Fruit fly (Drosophila melanogaster) whole organism, embryonic: ENCODE data around the gene ato.

ENCODE experiments used
- B-H1 ChIP-seq: fragments of 200-800 bp; sonication (Bioruptor generic); IDR thresholded peaks from 3 replicates; pipeline ENCODE4 v1.3.6; 2022; ENCODE audit warnings: missing biosample characterization, missing genetic modification characterization
- CG12299 ChIP-seq: fragments of 200-800 bp; sonication (Bioruptor generic); optimal IDR thresholded peaks from 2 replicates; lab custom pipeline; 2018; ENCODE audit warnings: missing biosample characterization, mild to moderate bottlenecking, missing genetic modification characterization
- CG1233 ChIP-seq: fragments of 200-800 bp; sonication (Bioruptor generic); optimal IDR thresholded peaks from 4 replicates; lab custom pipeline; 2018; ENCODE audit warnings: missing biosample characterization, mild to moderate bottlenecking, missing genetic modification characterization
- CG15479 ChIP-seq: fragments of 200-800 bp; sonication (Bioruptor generic); optimal IDR thresholded peaks from 3 replicates; lab custom pipeline; 2019; ENCODE audit warnings: missing biosample characterization, mild to moderate bottlenecking, missing genetic modification characterization, moderate library complexity
- CG1602 ChIP-seq: fragments of 200-800 bp; sonication (Bioruptor generic); optimal IDR thresholded peaks from 3 replicates; lab custom pipeline; 2016; ENCODE audit warnings: missing biosample characterization, missing genetic modification characterization
- CG1603 ChIP-seq: fragments of 200-800 bp; sonication (Bioruptor generic); optimal IDR thresholded peaks from 2 replicates; lab custom pipeline; 2019; ENCODE audit warnings: missing biosample characterization, mild to moderate bottlenecking, missing genetic modification characterization, moderate library complexity
- CG17186 ChIP-seq: fragments of 200-800 bp; sonication (Bioruptor generic); optimal IDR thresholded peaks from 3 replicates; lab custom pipeline; 2017; ENCODE audit warnings: missing biosample characterization, missing genetic modification reagents, missing genetic modification characterization
- CG17359 ChIP-seq: fragments of 200-800 bp; sonication (Bioruptor generic); optimal IDR thresholded peaks from 3 replicates; lab custom pipeline; 2018; ENCODE audit warnings: missing biosample characterization, mild to moderate bottlenecking, missing genetic modification characterization, moderate library complexity
- CG17385 ChIP-seq: fragments of 200-800 bp; sonication (Bioruptor generic); optimal IDR thresholded peaks from 3 replicates; lab custom pipeline; 2018; ENCODE audit warnings: missing biosample characterization, mild to moderate bottlenecking, missing genetic modification characterization
- CG2116 ChIP-seq: fragments of 200-800 bp; sonication (Bioruptor generic); optimal IDR thresholded peaks from 3 replicates; lab custom pipeline; 2018; ENCODE audit warnings: missing biosample characterization, mild to moderate bottlenecking, missing genetic modification characterization
- CG2202 ChIP-seq: fragments of 200-800 bp; sonication (Bioruptor generic); optimal IDR thresholded peaks from 2 replicates; lab custom pipeline; 2018; ENCODE audit warnings: missing biosample characterization, mild to moderate bottlenecking, missing genetic modification characterization
- CG2678 ChIP-seq: fragments of 200-800 bp; sonication (Bioruptor generic); optimal IDR thresholded peaks from 3 replicates; lab custom pipeline; 2019; ENCODE audit warnings: missing biosample characterization, mild to moderate bottlenecking, missing genetic modification characterization, moderate library complexity
- CG30020 ChIP-seq: fragments of 200-800 bp; optimal IDR thresholded peaks from 2 replicates; lab custom pipeline; 2019; ENCODE audit warnings: missing biosample characterization, mild to moderate bottlenecking, missing genetic modification characterization, moderate library complexity
- CG31388 ChIP-seq: fragments of 200-800 bp; sonication (Bioruptor generic); optimal IDR thresholded peaks from 2 replicates; lab custom pipeline; 2016; ENCODE audit warnings: missing biosample characterization, missing genetic modification characterization
- CG3407 ChIP-seq: fragments of 200-800 bp; sonication (Bioruptor generic); optimal IDR thresholded peaks from 2 replicates; lab custom pipeline; 2018; ENCODE audit warnings: missing biosample characterization, mild to moderate bottlenecking, missing genetic modification characterization
- CG34224 ChIP-seq: fragments of 200-800 bp; sonication (Bioruptor generic); IDR thresholded peaks from 3 replicates; pipeline ENCODE4 v1.3.6; 2022; ENCODE audit warnings: missing biosample characterization, missing genetic modification characterization; ENCODE audit not compliant: partially characterized antibody
- CG3726 ChIP-seq: fragments of 200-800 bp; sonication (Bioruptor generic); IDR thresholded peaks from 3 replicates; pipeline ENCODE4, ENCODE4 v1.3.6; 2022; ENCODE audit warnings: missing biosample characterization, missing genetic modification characterization
- CG8281 ChIP-seq: fragments of 200-800 bp; sonication (Bioruptor generic); optimal IDR thresholded peaks from 2 replicates; lab custom pipeline; 2018; ENCODE audit warnings: missing biosample characterization, mild to moderate bottlenecking, missing genetic modification characterization, moderate library complexity
- CG8359 ChIP-seq: fragments of 200-800 bp; sonication (Bioruptor generic); optimal IDR thresholded peaks from 2 replicates; lab custom pipeline; 2017; ENCODE audit warnings: missing biosample characterization, mild to moderate bottlenecking, missing genetic modification characterization, borderline replicate concordance
- CG8388 ChIP-seq: fragments of 200-800 bp; sonication (Bioruptor generic); optimal IDR thresholded peaks from 2 replicates; lab custom pipeline; 2019; ENCODE audit warnings: missing biosample characterization, mild to moderate bottlenecking, missing genetic modification characterization, moderate library complexity
- CG8765 ChIP-seq: fragments of 200-800 bp; sonication (Bioruptor generic); IDR thresholded peaks from 2 replicates; pipeline ENCODE4 v1.3.6; 2022; ENCODE audit warnings: missing biosample characterization, missing genetic modification characterization
- CG8944 ChIP-seq: fragments of 200-800 bp; sonication (Bioruptor generic); optimal IDR thresholded peaks from 3 replicates; lab custom pipeline; 2016; ENCODE audit warnings: missing biosample characterization, missing genetic modification characterization
- CG9437 ChIP-seq: fragments of 200-800 bp; sonication (Bioruptor generic); optimal IDR thresholded peaks from 2 replicates; lab custom pipeline; 2018; ENCODE audit warnings: missing biosample characterization, mild to moderate bottlenecking, missing genetic modification characterization
- CG9817 ChIP-seq: fragments of 200-800 bp; sonication (Bioruptor generic); optimal IDR thresholded peaks from 2 replicates; lab custom pipeline; 2018; ENCODE audit warnings: missing biosample characterization, mild to moderate bottlenecking, missing genetic modification characterization, moderate library complexity
- CTCF ChIP-seq: fragments of 200-800 bp; sonication (Bioruptor generic); optimal IDR thresholded peaks from 2 replicates; lab custom pipeline; 2017; ENCODE audit warnings: missing biosample characterization, mild to moderate bottlenecking, missing genetic modification characterization, moderate library complexity
- D ChIP-seq, 2 experiments: fragments of 200-800 bp in 1 of 2; fragments of >200 bp in 1 of 2; sonication (Bioruptor generic) in 1 of 2; optimal IDR thresholded peaks; 2 replicates in 1 of 2; 3 replicates in 1 of 2; lab custom pipeline; 2017; ENCODE audit warnings: mild to moderate bottlenecking in 1 of 2, missing biosample characterization in 1 of 2, missing genetic modification characterization in 1 of 2, missing genetic modification reagents in 1 of 2
- Dref ChIP-seq: fragments of 200-800 bp; sonication (Bioruptor generic); IDR thresholded peaks from 2 replicates; pipeline ENCODE4 v1.3.6; 2022; ENCODE audit warnings: missing biosample characterization, missing genetic modification characterization
- HmgD ChIP-seq: fragments of 200-800 bp; sonication (Bioruptor generic); optimal IDR thresholded peaks from 3 replicates; lab custom pipeline; 2016; ENCODE audit warnings: missing biosample characterization, missing genetic modification characterization
- Lhr ChIP-seq: fragments of 200-800 bp; sonication (Bioruptor generic); optimal IDR thresholded peaks from 3 replicates; lab custom pipeline; 2017; ENCODE audit warnings: mild to moderate bottlenecking, missing biosample characterization, missing genetic modification reagents, missing genetic modification characterization
- MESR4 ChIP-seq: fragments of 200-800 bp; sonication (Bioruptor generic); optimal IDR thresholded peaks from 2 replicates; lab custom pipeline; 2018; ENCODE audit warnings: missing biosample characterization, mild to moderate bottlenecking, missing genetic modification characterization, moderate library complexity
- Mes4 ChIP-seq: fragments of 200-800 bp; sonication (Bioruptor generic); optimal IDR thresholded peaks from 2 replicates; lab custom pipeline; 2016; ENCODE audit warnings: missing biosample characterization, missing genetic modification characterization
- Oli ChIP-seq: fragments of 200-800 bp; sonication (Bioruptor generic); optimal IDR thresholded peaks from 2 replicates; lab custom pipeline; 2018; ENCODE audit warnings: missing biosample characterization, mild to moderate bottlenecking, missing genetic modification characterization, moderate library complexity
- Sin3A ChIP-seq: fragments of >200 bp; optimal IDR thresholded peaks from 2 replicates; lab custom pipeline; 2018
- Stat92E ChIP-seq, 3 experiments: fragments of >200 bp in 2 of 3; fragments of 200-800 bp in 1 of 3; sonication (Bioruptor generic) in 1 of 3; optimal IDR thresholded peaks; 2 replicates each; lab custom pipeline; 2017 to 2019; ENCODE audit warnings: missing biosample characterization in 3 of 3, missing genetic modification characterization in 3 of 3, mild to moderate bottlenecking in 1 of 3, moderate library complexity in 1 of 3
- Tbp ChIP-seq: fragments of >200 bp; optimal IDR thresholded peaks from 2 replicates; lab custom pipeline; 2018; ENCODE audit warnings: missing biosample characterization, missing genetic modification characterization
- bsh ChIP-seq, 2 experiments: fragments of 200-800 bp; sonication (Bioruptor generic); optimal IDR thresholded peaks; 2 replicates each; lab custom pipeline; 2017 to 2018; ENCODE audit warnings: mild to moderate bottlenecking in 2 of 2, missing biosample characterization in 2 of 2, missing genetic modification characterization in 2 of 2, moderate library complexity in 1 of 2
- caup ChIP-seq: fragments of 200-800 bp; sonication (Bioruptor generic); optimal IDR thresholded peaks from 3 replicates; lab custom pipeline; 2017; ENCODE audit warnings: missing biosample characterization, mild to moderate bottlenecking, missing genetic modification characterization, moderate library complexity; ENCODE audit not compliant: severe bottlenecking
- dan ChIP-seq: fragments of 200-800 bp; sonication (Bioruptor generic); IDR thresholded peaks from 2 replicates; pipeline ENCODE4 v1.3.6; 2022; ENCODE audit warnings: missing biosample characterization, missing genetic modification characterization
- ewg ChIP-seq: fragments of 200-800 bp; sonication (Bioruptor generic); optimal IDR thresholded peaks from 3 replicates; lab custom pipeline; 2017; ENCODE audit warnings: mild to moderate bottlenecking, missing biosample characterization, missing genetic modification reagents, missing genetic modification characterization
- gce ChIP-seq: fragments of 200-800 bp; sonication (Bioruptor generic); IDR thresholded peaks from 3 replicates; pipeline ENCODE4 v1.3.6; 2022; ENCODE audit warnings: missing biosample characterization, missing genetic modification characterization
- grau ChIP-seq: fragments of 200-800 bp; optimal IDR thresholded peaks from 3 replicates; lab custom pipeline; 2019; ENCODE audit warnings: missing biosample characterization, mild to moderate bottlenecking, missing genetic modification characterization, moderate library complexity
- hbn ChIP-seq: fragments of 200-800 bp; sonication (Bioruptor generic); IDR thresholded peaks from 2 replicates; pipeline ENCODE4 v1.3.6; 2022; ENCODE audit warnings: missing biosample characterization, missing genetic modification characterization; ENCODE audit not compliant: partially characterized antibody
- mld ChIP-seq: fragments of 200-800 bp; sonication (Bioruptor generic); IDR thresholded peaks from 3 replicates; pipeline ENCODE4 v1.3.6; 2022; ENCODE audit warnings: missing biosample characterization, missing genetic modification characterization; ENCODE audit not compliant: partially characterized antibody
- nmo ChIP-seq: fragments of 200-800 bp; sonication (Bioruptor generic); optimal IDR thresholded peaks from 2 replicates; lab custom pipeline; 2018; ENCODE audit warnings: missing biosample characterization, mild to moderate bottlenecking, missing genetic modification characterization, moderate library complexity
- run ChIP-seq: fragments of 200-800 bp; sonication (Bioruptor generic); optimal IDR thresholded peaks from 3 replicates; lab custom pipeline; 2018; ENCODE audit warnings: missing biosample characterization, mild to moderate bottlenecking, missing genetic modification characterization
- slou ChIP-seq: fragments of 200-800 bp; sonication (Bioruptor generic); optimal IDR thresholded peaks from 3 replicates; lab custom pipeline; 2016; ENCODE audit warnings: missing biosample characterization, missing genetic modification characterization
- stwl ChIP-seq: fragments of 200-800 bp; sonication (Bioruptor generic); optimal IDR thresholded peaks from 3 replicates; lab custom pipeline; 2018; ENCODE audit warnings: missing biosample characterization, mild to moderate bottlenecking, missing genetic modification characterization, moderate library complexity
- tx ChIP-seq: fragments of 200-800 bp; sonication (Bioruptor generic); optimal IDR thresholded peaks from 2 replicates; lab custom pipeline; 2016; ENCODE audit warnings: missing biosample characterization, missing genetic modification characterization
- wdn ChIP-seq: fragments of 200-800 bp; sonication (Bioruptor generic); IDR thresholded peaks from 2 replicates; pipeline ENCODE4 v1.3.6; 2022; ENCODE audit warnings: missing biosample characterization, missing genetic modification characterization
- zfh1 ChIP-seq: fragments of 200-800 bp; sonication (Bioruptor generic); IDR thresholded peaks from 3 replicates; pipeline ENCODE4 v1.3.6; 2022; ENCODE audit warnings: missing biosample characterization, missing genetic modification characterization

ato gene

DNA sequence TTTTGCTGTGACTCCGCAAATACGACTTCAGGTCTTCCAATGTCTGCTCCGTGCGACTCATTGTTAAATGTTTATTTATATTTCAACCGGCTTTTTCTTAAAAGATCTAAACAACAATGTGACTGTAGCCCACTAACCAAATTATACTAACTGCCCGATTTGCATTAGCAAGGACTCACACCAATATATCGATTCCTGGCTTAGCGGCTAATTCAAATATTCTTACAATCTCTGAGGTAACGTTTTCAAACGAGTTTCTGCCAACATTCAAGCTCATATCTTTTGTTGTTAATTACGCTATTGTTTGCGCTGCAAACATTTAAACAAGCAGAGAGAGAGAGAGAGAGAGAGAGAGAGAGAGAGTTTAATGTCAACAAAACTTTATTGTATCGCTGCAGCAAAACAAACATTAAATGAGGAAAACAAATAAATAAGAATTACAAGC is 30.7 kb downstream of the ato start, which contains the start of gene tex (continued):
- TF ChIP-seq hbn (peak; percentile 28; the same call in 1 of the 2 replicates), CTCF (GFP tag; lab: Kevin White, UChicago) (peak; percentile 19), MESR4 (peak; percentile 12), zfh1 (GFP tag; lab: Robert Waterston, UW) (no peak), slou (GFP tag; lab: Kevin White, UChicago) (no peak), CG2116 (GFP tag; lab: Kevin White, UChicago) (peak; percentile 55), CG2678 (tag; lab: Kevin White, UChicago) (no peak), CG3726 (GFP tag; lab: Robert Waterston, UW) (no peak), CG17385 (GFP tag; lab: Kevin White, UChicago) (no peak), CG34224 (GFP tag; lab: Robert Waterston, UW) (no peak), CG1233 (GFP tag; lab: Kevin White, UChicago) (peak; percentile 22), CG9437 (GFP tag; lab: Kevin White, UChicago) (no peak), CG1602 (GFP tag; lab: Kevin White, UChicago) (no peak), run (no peak), wdn (GFP tag; lab: Robert Waterston, UW) (no peak), CG17359 (tag; lab: Kevin White, UChicago) (peak; percentile 55), CG3407 (GFP tag; lab: Kevin White, UChicago) (peak; percentile 62), ewg (GFP tag; lab: Kevin White, UChicago) (no peak), CG8388 (GFP tag; lab: Kevin White, UChicago) (peak; percentile 19), Sin3A (lab: Kevin White, UChicago) (peak; percentile 26), CG8944 (no peak), stwl (tag; lab: Kevin White, UChicago) (peak; percentile 36), Mes4 (peak; percentile 35), caup (GFP tag; lab: Kevin White, UChicago) (no peak), CG12299 (tag; lab: Kevin White, UChicago) (peak; percentile 13), CG2202 (tag; lab: Kevin White, UChicago) (peak; percentile 63), D (optimal IDR thresholded peaks at IDR 0.05; lab: Kevin White, UChicago) (no peak), D (GFP tag; optimal IDR thresholded peaks at IDR 0.05; lab: Kevin White, UChicago) (peak; percentile 62), dan (no peak), CG8765 (GFP tag; lab: Robert Waterston, UW) (no peak), tx (no peak), Lhr (GFP tag; lab: Kevin White, UChicago) (peak; percentile 55), B-H1 (GFP tag; lab: Robert Waterston, UW) (no peak), Stat92E (GFP tag; optimal IDR thresholded peaks at IDR 0.05; lab: Kevin White, UChicago) (peak in 1 of 3 experiments; percentile 5), CG8359 (GFP tag; lab: Kevin White, UChicago) (peak; percentile 46), nmo (GFP tag; lab: Kevin White, UChicago) (peak; percentile 55), Dref (GFP tag; lab: Robert Waterston, UW) (peak; percentile 86), CG9817 (no peak), gce (no peak), CG1603 (tag; lab: Kevin White, UChicago) (peak; percentile 82), Oli (tag; lab: Kevin White, UChicago) (no peak), CG8281 (tag; lab: Kevin White, UChicago) (no peak), HmgD (GFP tag; lab: Kevin White, UChicago) (peak; percentile 35), Tbp (GFP tag; lab: Kevin White, UChicago) (no peak), CG15479 (GFP tag; lab: Kevin White, UChicago) (no peak), CG31388 (GFP tag; lab: Kevin White, UChicago) (no peak), CG30020 (tag; lab: Kevin White, UChicago) (no peak), grau (tag; lab: Kevin White, UChicago) (no peak), CG17186 (GFP tag; lab: Kevin White, UChicago) (peak; percentile 64), bsh (GFP tag; optimal IDR thresholded peaks at IDR 0.05; lab: Kevin White, UChicago) (peak in 1 of 2 experiments; percentile 62), mld (no peak)
